Worm (Caenorhabditis elegans) whole organism, L1 larva: ENCODE data around the gene F49C12.5.

Source experiments
- C04F5.9 ChIP-seq: sonication (generic microtip); optimal IDR thresholded peaks from 2 replicates; lab custom pipeline; 2016; ENCODE audit warnings: missing genetic modification characterization, missing compliant biosample characterization
- Y116A8C.19 ChIP-seq: sonication (generic microtip); optimal IDR thresholded peaks from 2 replicates; lab custom pipeline; 2016; ENCODE audit warnings: missing compliant biosample characterization, missing genetic modification characterization, borderline replicate concordance
- aly-2 ChIP-seq: fragments of 150-350 bp; optimal IDR thresholded peaks from 2 replicates; lab custom pipeline; 2014; ENCODE audit warnings: missing biosample characterization, missing genetic modification characterization
- ama-1 ChIP-seq: fragments of 150-350 bp; optimal IDR thresholded peaks from 2 replicates; lab custom pipeline; 2014
- blmp-1 ChIP-seq: fragments of 150-350 bp; optimal IDR thresholded peaks from 2 replicates; lab custom pipeline; 2014; ENCODE audit warnings: missing biosample characterization, missing genetic modification characterization
- ceh-90 ChIP-seq: sonication (generic microtip); optimal IDR thresholded peaks from 2 replicates; lab custom pipeline; 2016; ENCODE audit warnings: missing genetic modification characterization, missing compliant biosample characterization
- ces-1 ChIP-seq: fragments of 150-350 bp; optimal IDR thresholded peaks from 2 replicates; lab custom pipeline; 2014; ENCODE audit warnings: missing biosample characterization, missing genetic modification reagents, missing genetic modification characterization
- efl-1 ChIP-seq, 4 experiments: fragments of 150-350 bp; optimal IDR thresholded peaks in 3 of 4; peaks in 1 of 4; 1 replicate in 1 of 4; 2 replicates in 3 of 4; lab custom pipeline; 2014; ENCODE audit warnings: missing biosample characterization in 2 of 4, missing genetic modification characterization in 2 of 4, missing genetic modification reagents in 2 of 4
- efl-3 ChIP-seq: fragments of 200-800 bp; sonication (Bioruptor generic); optimal IDR thresholded peaks from 2 replicates; lab custom pipeline; 2018; ENCODE audit warnings: mild to moderate bottlenecking, missing genetic modification characterization, missing compliant biosample characterization
- egl-13 ChIP-seq: sonication (generic microtip); optimal IDR thresholded peaks from 2 replicates; lab custom pipeline; 2016; ENCODE audit warnings: missing genotype, missing genetic modification reagents, missing genetic modification characterization, missing compliant biosample characterization
- elt-2 ChIP-seq: sonication (generic microtip); optimal IDR thresholded peaks from 2 replicates; lab custom pipeline; 2016; ENCODE audit warnings: missing genetic modification characterization, mild to moderate bottlenecking, inconsistent platforms, missing compliant biosample characterization, missing genetic modification reagents
- elt-3 ChIP-seq, 6 experiments: fragments of 150-350 bp in 1 of 6; sonication (generic microtip); optimal IDR thresholded peaks; 2 replicates each; lab custom pipeline; 2017 to 2018; ENCODE audit warnings: missing biosample characterization in 6 of 6, missing genetic modification characterization in 6 of 6, inconsistent platforms in 1 of 6
- ets-5 ChIP-seq: fragments of 200-800 bp; sonication (Bioruptor generic); IDR thresholded peaks from 2 replicates; pipeline ENCODE4 v1.3.6; 2022; ENCODE audit warnings: missing genetic modification characterization, missing compliant biosample characterization
- fkh-10 ChIP-seq: sonication (generic microtip); optimal IDR thresholded peaks from 2 replicates; lab custom pipeline; 2017; ENCODE audit warnings: missing biosample characterization, missing genetic modification reagents, missing genetic modification characterization
- grh-1 ChIP-seq: fragments of 200-800 bp; sonication (Bioruptor generic); IDR thresholded peaks from 2 replicates; pipeline ENCODE4 v1.3.6; 2022; ENCODE audit warnings: missing genetic modification reagents, missing genetic modification characterization, missing compliant biosample characterization
- hpl-2 ChIP-seq: fragments of 150-350 bp; optimal IDR thresholded peaks from 2 replicates; lab custom pipeline; 2014; ENCODE audit warnings: missing biosample characterization, missing genetic modification reagents, missing genetic modification characterization
- irx-1 ChIP-seq: sonication (generic microtip); optimal IDR thresholded peaks from 2 replicates; lab custom pipeline; 2016; ENCODE audit warnings: missing genetic modification characterization, missing compliant biosample characterization
- lin-13 ChIP-seq: fragments of 150-350 bp; optimal IDR thresholded peaks from 2 replicates; lab custom pipeline; 2014; ENCODE audit warnings: missing biosample characterization, missing genetic modification reagents, missing genetic modification characterization
- lin-14 ChIP-seq: fragments of 200-800 bp; sonication (Bioruptor generic); optimal IDR thresholded peaks from 2 replicates; lab custom pipeline; 2018; ENCODE audit warnings: mild to moderate bottlenecking, missing genetic modification characterization, moderate library complexity, missing compliant biosample characterization
- lin-15B ChIP-seq: fragments of 150-350 bp; sonication (generic microtip); optimal IDR thresholded peaks from 3 replicates; lab custom pipeline; 2014; ENCODE audit warnings: missing biosample characterization, missing genetic modification characterization
- lin-35 ChIP-seq, 2 experiments: fragments of 150-350 bp; optimal IDR thresholded peaks; 2 replicates each; lab custom pipeline; 2014; ENCODE audit warnings: missing biosample characterization in 2 of 2, missing genetic modification characterization in 2 of 2, missing genetic modification reagents in 2 of 2
- lin-39 ChIP-seq: fragments of 150-350 bp; optimal IDR thresholded peaks from 2 replicates; lab custom pipeline; 2014; ENCODE audit warnings: missing biosample characterization, missing genetic modification reagents, missing genetic modification characterization
- lsy-2 ChIP-seq, 2 experiments: fragments of 150-350 bp; optimal IDR thresholded peaks; 2 replicates each; lab custom pipeline; 2014; ENCODE audit warnings: missing biosample characterization in 2 of 2, missing genetic modification characterization in 2 of 2
- mdl-1 ChIP-seq, 2 experiments: fragments of 150-350 bp; optimal IDR thresholded peaks; 2 replicates each; lab custom pipeline; 2014 to 2017; ENCODE audit warnings: missing biosample characterization in 2 of 2, missing genetic modification characterization in 2 of 2, inconsistent platforms in 1 of 2
- nhr-12 ChIP-seq: sonication (generic microtip); optimal IDR thresholded peaks from 2 replicates; lab custom pipeline; 2017; ENCODE audit warnings: missing biosample characterization, missing genetic modification characterization
- nhr-20 ChIP-seq: sonication (generic microtip); optimal IDR thresholded peaks from 2 replicates; lab custom pipeline; 2016; ENCODE audit warnings: mild to moderate bottlenecking, missing genetic modification characterization, missing compliant biosample characterization
- nhr-237 ChIP-seq: fragments of 150-350 bp; optimal IDR thresholded peaks from 2 replicates; lab custom pipeline; 2014; ENCODE audit warnings: missing biosample characterization, missing genetic modification characterization
- nhr-47 ChIP-seq: sonication (generic microtip); optimal IDR thresholded peaks from 2 replicates; lab custom pipeline; 2016; ENCODE audit warnings: mild to moderate bottlenecking, missing genetic modification characterization, moderate library complexity, missing compliant biosample characterization
- nhr-85 ChIP-seq: sonication (generic microtip); peaks from one replicate; lab custom pipeline; 2016; ENCODE audit warnings: missing genetic modification characterization, inconsistent platforms, missing compliant biosample characterization
- nhr-90 ChIP-seq: sonication (generic microtip); optimal IDR thresholded peaks from 2 replicates; lab custom pipeline; 2016; ENCODE audit warnings: mild to moderate bottlenecking, missing genetic modification characterization, missing compliant biosample characterization; ENCODE audit not compliant: poor library complexity
- pag-3 ChIP-seq: sonication (generic microtip); optimal IDR thresholded peaks from 2 replicates; lab custom pipeline; 2017; ENCODE audit warnings: missing genetic modification characterization, mild to moderate bottlenecking, missing compliant biosample characterization, antibody characterized with exemption, borderline replicate concordance; ENCODE audit not compliant: insufficient read depth
- pax-3 ChIP-seq: fragments of 200-800 bp; sonication (Bioruptor generic); optimal IDR thresholded peaks from 2 replicates; lab custom pipeline; 2018; ENCODE audit warnings: mild to moderate bottlenecking, missing genetic modification characterization, moderate library complexity, missing compliant biosample characterization
- pqm-1 ChIP-seq: sonication (generic microtip); optimal IDR thresholded peaks from 3 replicates; lab custom pipeline; 2017; ENCODE audit warnings: missing biosample characterization, missing genetic modification characterization
- skn-1 ChIP-seq: fragments of 150-350 bp; optimal IDR thresholded peaks from 2 replicates; lab custom pipeline; 2014; ENCODE audit warnings: missing biosample characterization, missing genetic modification characterization
- snpc-4 ChIP-seq: fragments of 150-350 bp; optimal IDR thresholded peaks from 2 replicates; lab custom pipeline; 2014; ENCODE audit warnings: missing biosample characterization, missing genetic modification characterization
- snu-23 ChIP-seq: sonication (generic microtip); optimal IDR thresholded peaks from 2 replicates; lab custom pipeline; 2016; ENCODE audit warnings: missing genetic modification characterization, missing compliant biosample characterization
- sptf-1 ChIP-seq: fragments of 150-350 bp; optimal IDR thresholded peaks from 2 replicates; lab custom pipeline; 2014; ENCODE audit warnings: missing biosample characterization, missing genetic modification characterization
- swsn-7 ChIP-seq: sonication (generic microtip); optimal IDR thresholded peaks from 2 replicates; lab custom pipeline; 2016; ENCODE audit warnings: missing genetic modification characterization, missing compliant biosample characterization
- unc-62 ChIP-seq: fragments of 150-350 bp; optimal IDR thresholded peaks from 2 replicates; lab custom pipeline; 2014; ENCODE audit warnings: missing biosample characterization, missing genetic modification reagents, missing genetic modification characterization
- unc-86 ChIP-seq: sonication (generic microtip); optimal IDR thresholded peaks from 2 replicates; lab custom pipeline; 2016; ENCODE audit warnings: missing genetic modification characterization, missing compliant biosample characterization
- zip-4 ChIP-seq: fragments of 200-800 bp; sonication (Bioruptor generic); optimal IDR thresholded peaks from 2 replicates; lab custom pipeline; 2018; ENCODE audit warnings: mild to moderate bottlenecking, missing genetic modification characterization, moderate library complexity, missing compliant biosample characterization
- ztf-11 ChIP-seq, 2 experiments: sonication (generic microtip); optimal IDR thresholded peaks; 2 replicates each; lab custom pipeline; 2016 to 2017; ENCODE audit warnings: missing genetic modification characterization in 2 of 2, missing biosample characterization in 1 of 2, missing compliant biosample characterization in 1 of 2
- ztf-4 ChIP-seq: fragments of 150-350 bp; optimal IDR thresholded peaks from 2 replicates; lab custom pipeline; 2014; ENCODE audit warnings: missing biosample characterization, missing genetic modification characterization

F49C12.5 gene

DNA sequence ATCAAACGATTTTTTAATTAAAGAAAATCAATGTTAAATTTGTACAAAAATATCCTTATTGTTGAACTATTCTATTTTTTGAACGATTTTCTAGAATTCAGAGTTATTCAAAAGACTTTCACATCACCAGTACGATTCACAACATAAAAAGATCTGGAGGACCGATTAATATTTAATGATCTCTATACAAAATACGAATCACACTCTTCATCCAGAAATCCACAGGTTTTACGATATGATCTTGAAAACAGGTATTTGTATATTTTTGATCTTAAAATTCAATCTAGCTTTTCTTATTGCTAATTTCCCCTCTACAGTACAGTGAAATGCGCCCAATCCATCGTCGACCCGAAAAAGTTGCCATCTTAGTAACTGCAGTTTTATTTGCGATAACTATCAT is at the start of gene F49C12.5:
F49C12.5 (plus strand) TSS at position 301 of the 400 bp plus-strand sequence.
- no peak for TF ChIP-seq hpl-2 (GFP tag; lab: Kevin White, UChicago)
- TF ChIP-seq nhr-47 (tag; lab: Kevin White, UChicago): no peak
- no peak for TF ChIP-seq pqm-1 (tag; lab: Kevin White, UChicago)
- TF ChIP-seq fkh-10 (GFP tag; lab: Kevin White, UChicago): no peak
- no peak for TF ChIP-seq irx-1 (tag; lab: Kevin White, UChicago)
- TF ChIP-seq ztf-11 (tag; optimal IDR thresholded peaks at IDR 0.05; lab: Kevin White, UChicago): no peak
- TF ChIP-seq unc-62 (GFP tag; lab: Kevin White, UChicago): no peak

DNA sequence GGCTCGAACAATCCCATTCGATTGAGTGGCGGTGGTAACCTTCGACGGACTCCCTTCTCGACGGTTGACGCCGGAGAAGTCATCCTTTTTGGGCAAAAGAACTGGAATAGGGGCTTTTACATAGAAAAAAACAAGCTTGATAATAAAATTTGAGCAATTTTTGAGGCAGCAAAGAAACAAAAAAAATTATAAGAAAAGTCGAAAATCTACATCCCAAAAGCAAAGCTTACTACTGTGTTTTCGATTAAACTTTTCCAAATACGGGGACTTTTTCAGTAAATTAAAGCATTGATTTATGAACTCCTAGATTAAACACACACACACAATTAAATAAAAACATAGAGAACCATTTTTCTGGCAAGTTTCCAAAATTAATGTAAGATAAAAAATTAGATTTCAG is 48.7 kb upstream of the F49C12.5 start, which contains the start of gene Y11D7A.9:
Y11D7A.9 (minus strand) TSS at position 101 of the 400 bp plus-strand sequence.
- TF ChIP-seq nhr-20 (tag; lab: Kevin White, UChicago): no peak

- TF ChIP-seq zip-4: no peak
- TF ChIP-seq C04F5.9: no peak
- TF ChIP-seq grh-1 (GFP tag; lab: Robert Waterston, UW): no peak
- TF ChIP-seq ets-5 (GFP tag; lab: Robert Waterston, UW): no peak
- no peak for TF ChIP-seq efl-1 (optimal IDR thresholded peaks at IDR 0.05; lab: Kevin White, UChicago)
- no peak for TF ChIP-seq efl-1 (GFP tag; optimal IDR thresholded peaks at IDR 0.05 in 1 of 2; lab: Kevin White, UChicago)
- no peak for TF ChIP-seq egl-13 (tag; lab: Kevin White, UChicago)
- no peak for TF ChIP-seq lsy-2 (tag; optimal IDR thresholded peaks at IDR 0.05; lab: Kevin White, UChicago)
- TF ChIP-seq elt-2 (tag; lab: Kevin White, UChicago): no peak
- no peak for TF ChIP-seq sptf-1 (tag; lab: Kevin White, UChicago)
- TF ChIP-seq snu-23: no peak
Observed at ce11 chrIV:9256865-9257264, 47.9 kb upstream of the F49C12.5 start.

ce11 chrIV:9258547-9258946 is 46.2 kb upstream of the F49C12.5 start:
- no peak for TF ChIP-seq irx-1 (tag; lab: Kevin White, UChicago)
- no peak for TF ChIP-seq nhr-237 (tag; lab: Kevin White, UChicago)
- peak; percentile 93 for TF ChIP-seq blmp-1 (tag; lab: Kevin White, UChicago)
- TF ChIP-seq zip-4: no peak
- TF ChIP-seq Y116A8C.19: no peak
- TF ChIP-seq nhr-12: no peak
- TF ChIP-seq C04F5.9: no peak
- TF ChIP-seq ama-1 (lab: Kevin White, UChicago): peak; percentile 11
- TF ChIP-seq unc-86: no peak
- no peak for TF ChIP-seq aly-2 (tag; lab: Kevin White, UChicago)

DNA sequence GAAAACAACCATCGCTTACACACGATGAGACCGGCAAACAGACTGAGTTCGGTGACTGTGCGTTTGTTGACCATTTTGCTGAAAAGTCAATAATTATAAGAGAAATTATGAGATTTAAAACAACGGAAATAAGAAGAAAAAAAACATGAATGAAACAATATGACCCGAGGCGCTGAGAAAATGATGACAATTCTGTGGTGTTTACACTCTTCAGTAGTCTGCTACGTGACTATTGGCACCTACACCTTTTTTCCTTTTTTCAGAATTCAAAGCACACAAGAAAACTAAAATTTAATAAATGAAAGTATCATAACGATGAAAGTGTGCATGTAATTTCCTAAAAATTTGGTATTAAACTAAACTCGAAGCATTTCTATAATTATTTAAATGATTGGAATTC is 45.0 kb upstream of the F49C12.5 start, which contains the start of gene Y11D7A.10:
Y11D7A.10 (minus strand) TSS at position 82 of the 400 bp plus-strand sequence.
- no peak for TF ChIP-seq nhr-12
- TF ChIP-seq swsn-7: no peak
- no peak for TF ChIP-seq lin-14 (GFP tag; lab: Kevin White, UChicago)
- TF ChIP-seq skn-1 (tag; lab: Kevin White, UChicago): peak; percentile 60
- TF ChIP-seq lin-35 (GFP tag; optimal IDR thresholded peaks at IDR 0.05; lab: Kevin White, UChicago): peak in 1 of 2 experiments; percentile 2
- TF ChIP-seq pag-3 (tag; lab: Kevin White, UChicago): no peak
- no peak for TF ChIP-seq lin-13

ce11 chrIV:9260334-9260733 is 44.4 kb upstream of the F49C12.5 start:
- peak; percentile 37 for TF ChIP-seq nhr-47 (tag; lab: Kevin White, UChicago)
- TF ChIP-seq lsy-2 (tag; optimal IDR thresholded peaks at IDR 0.05; lab: Kevin White, UChicago): peak; percentile 60 to 71
- TF ChIP-seq nhr-90 (tag; lab: Kevin White, UChicago): peak; percentile 18
- TF ChIP-seq lin-15B (tag; lab: Kevin White, UChicago): no peak
- no peak for TF ChIP-seq irx-1 (tag; lab: Kevin White, UChicago)
- no peak for TF ChIP-seq ces-1 (GFP tag; lab: Kevin White, UChicago)
- no peak for TF ChIP-seq elt-3 (tag; optimal IDR thresholded peaks at IDR 0.05; lab: Kevin White, UChicago)
- no peak for TF ChIP-seq grh-1 (GFP tag; lab: Robert Waterston, UW)
- no peak for TF ChIP-seq ceh-90
- peak; percentile 60 for TF ChIP-seq snu-23
- TF ChIP-seq nhr-85 (tag; lab: Kevin White, UChicago): no peak
- no peak for TF ChIP-seq snpc-4 (tag; lab: Kevin White, UChicago)
- no peak for TF ChIP-seq efl-3 (GFP tag; lab: Kevin White, UChicago)
- no peak for TF ChIP-seq lin-39
- no peak for TF ChIP-seq ztf-4 (tag; lab: Kevin White, UChicago)
- no peak for TF ChIP-seq pax-3 (tag; lab: Kevin White, UChicago)
- no peak for TF ChIP-seq pqm-1 (tag; lab: Kevin White, UChicago)
- TF ChIP-seq pag-3 (tag; lab: Kevin White, UChicago): no peak
- TF ChIP-seq mdl-1 (tag; optimal IDR thresholded peaks at IDR 0.05; lab: Kevin White, UChicago): no peak
